Fruit fly (Drosophila melanogaster): ENCODE results near the gene CG32313.

DNA sequence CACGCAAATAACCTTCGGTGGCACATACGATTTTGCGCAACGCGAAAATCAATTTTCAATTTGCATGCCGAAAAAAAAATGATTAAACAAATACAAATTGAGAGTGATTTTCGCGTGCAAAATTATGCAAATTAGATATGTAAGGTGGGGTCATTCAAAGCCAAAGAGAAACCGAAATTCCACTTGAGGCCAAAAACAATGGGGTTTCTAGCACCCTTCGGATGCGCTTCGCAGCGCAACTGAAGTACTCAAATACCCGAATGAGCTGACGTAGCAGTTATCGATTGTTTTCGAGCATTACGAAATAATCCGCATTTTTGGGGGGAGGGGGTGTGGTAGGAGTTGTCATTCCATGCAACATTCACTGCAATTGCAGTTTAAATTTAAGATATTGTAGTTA is 35.3 kb upstream of the CG32313 start:
- TF ChIP-seq CG8301 (tag; optimal IDR thresholded peaks at IDR 0.05) (no peak), CG12605 (GFP tag; IDR thresholded peaks at IDR 0.05) (no peak), CG34367 (tag; optimal IDR thresholded peaks at IDR 0.05) (no peak), gl (tag; optimal IDR thresholded peaks at IDR 0.05) (no peak), CG10348 (GFP tag; IDR thresholded peaks at IDR 0.05) (no peak), EcR (GFP tag; optimal IDR thresholded peaks at IDR 0.05) (no peak), CG17806 (tag; optimal IDR thresholded peaks at IDR 0.05) (no peak), CG14655 (GFP tag; optimal IDR thresholded peaks at IDR 0.05) (no peak), CG8159 (tag; optimal IDR thresholded peaks at IDR 0.05) (no peak)
